Fruit fly (Drosophila melanogaster) whole organism, embryonic: ENCODE measurements around the gene Mkk4.
A peak's percentile ranks its signal among the peaks of the same experiment; 100 is the strongest.

Experiments used
- BtbVII ChIP-seq: fragments of 200-800 bp; sonication (Bioruptor generic); optimal IDR thresholded peaks from 3 replicates; lab custom pipeline; 2017; ENCODE audit warnings: missing biosample characterization, mild to moderate bottlenecking, missing genetic modification characterization
- CG10274 ChIP-seq: fragments of 200-800 bp; sonication (Bioruptor generic); optimal IDR thresholded peaks from 3 replicates; lab custom pipeline; 2017; ENCODE audit warnings: missing biosample characterization, mild to moderate bottlenecking, missing genetic modification characterization
- CG11398 ChIP-seq: fragments of 200-800 bp; sonication (Bioruptor generic); optimal IDR thresholded peaks from 2 replicates; lab custom pipeline; 2016; ENCODE audit warnings: missing biosample characterization, missing genetic modification characterization
- CG11695 ChIP-seq: fragments of 200-800 bp; sonication (Bioruptor generic); IDR thresholded peaks from 3 replicates; pipeline ENCODE4 v1.3.6; 2022; ENCODE audit warnings: missing biosample characterization, missing genetic modification characterization
- CG14050 ChIP-seq: fragments of 200-800 bp; sonication (Bioruptor generic); IDR thresholded peaks from 3 replicates; pipeline ENCODE4 v1.3.6; 2022; ENCODE audit warnings: missing biosample characterization, missing genetic modification characterization
- CG16863 ChIP-seq: fragments of 200-800 bp; sonication (Bioruptor generic); optimal IDR thresholded peaks from 3 replicates; lab custom pipeline; 2016; ENCODE audit warnings: missing biosample characterization, missing genetic modification characterization
- CG17568 ChIP-seq: fragments of 200-800 bp; sonication (Bioruptor generic); optimal IDR thresholded peaks from 2 replicates; lab custom pipeline; 2018; ENCODE audit warnings: missing biosample characterization, mild to moderate bottlenecking, missing genetic modification characterization, moderate library complexity
- CG2202 ChIP-seq: fragments of 200-800 bp; sonication (Bioruptor generic); optimal IDR thresholded peaks from 2 replicates; lab custom pipeline; 2018; ENCODE audit warnings: missing biosample characterization, mild to moderate bottlenecking, missing genetic modification characterization
- CG30020 ChIP-seq: fragments of 200-800 bp; optimal IDR thresholded peaks from 2 replicates; lab custom pipeline; 2019; ENCODE audit warnings: missing biosample characterization, mild to moderate bottlenecking, missing genetic modification characterization, moderate library complexity
- CG30431 ChIP-seq: fragments of 200-800 bp; sonication (Bioruptor generic); optimal IDR thresholded peaks from 2 replicates; lab custom pipeline; 2017; ENCODE audit warnings: missing biosample characterization, missing genetic modification characterization
- CG3281 ChIP-seq: fragments of 200-800 bp; sonication (Bioruptor generic); optimal IDR thresholded peaks from 3 replicates; lab custom pipeline; 2017; ENCODE audit warnings: missing biosample characterization, mild to moderate bottlenecking, missing genetic modification characterization
- CG4282 ChIP-seq: fragments of 200-800 bp; sonication (Bioruptor generic); optimal IDR thresholded peaks from 2 replicates; lab custom pipeline; 2016; ENCODE audit warnings: missing biosample characterization, missing genetic modification characterization
- CG5180 ChIP-seq: fragments of 200-800 bp; sonication (Bioruptor generic); optimal IDR thresholded peaks from 3 replicates; lab custom pipeline; 2017; ENCODE audit warnings: missing biosample characterization, missing genetic modification characterization, mild to moderate bottlenecking, moderate library complexity, missing genetic modification reagents
- CG5245 ChIP-seq: fragments of 200-800 bp; sonication (Bioruptor generic); optimal IDR thresholded peaks from 3 replicates; lab custom pipeline; 2016; ENCODE audit warnings: missing biosample characterization, missing genetic modification characterization
- CG6254 ChIP-seq: fragments of 200-800 bp; sonication (Bioruptor generic); optimal IDR thresholded peaks from 3 replicates; lab custom pipeline; 2017; ENCODE audit warnings: mild to moderate bottlenecking, missing biosample characterization, missing genetic modification reagents, missing genetic modification characterization
- CG6791 ChIP-seq: fragments of 200-800 bp; sonication (Bioruptor generic); IDR thresholded peaks from 3 replicates; pipeline ENCODE4 v1.3.6; 2022; ENCODE audit warnings: missing biosample characterization, missing genetic modification characterization; ENCODE audit not compliant: partially characterized antibody
- CG7556 ChIP-seq: fragments of 200-800 bp; sonication (Bioruptor generic); optimal IDR thresholded peaks from 2 replicates; lab custom pipeline; 2017; ENCODE audit warnings: missing biosample characterization, mild to moderate bottlenecking, missing genetic modification characterization
- CG8089 ChIP-seq: fragments of 200-800 bp; sonication (Bioruptor generic); optimal IDR thresholded peaks from 3 replicates; lab custom pipeline; 2016; ENCODE audit warnings: missing biosample characterization, missing genetic modification characterization
- CG8924 ChIP-seq: fragments of 200-800 bp; optimal IDR thresholded peaks from 3 replicates; lab custom pipeline; 2019; ENCODE audit warnings: missing biosample characterization, mild to moderate bottlenecking, missing genetic modification characterization, moderate library complexity
- Camta ChIP-seq: fragments of 200-800 bp; sonication (Bioruptor generic); optimal IDR thresholded peaks from 2 replicates; lab custom pipeline; 2016; ENCODE audit warnings: missing biosample characterization, missing genetic modification characterization
- Fer3 ChIP-seq: fragments of 200-800 bp; sonication (Bioruptor generic); optimal IDR thresholded peaks from 2 replicates; lab custom pipeline; 2018; ENCODE audit warnings: missing biosample characterization, mild to moderate bottlenecking, missing genetic modification characterization, moderate library complexity
- HLH54F ChIP-seq: fragments of 200-800 bp; sonication (Bioruptor generic); optimal IDR thresholded peaks from 3 replicates; lab custom pipeline; 2016; ENCODE audit warnings: missing biosample characterization, missing genetic modification characterization
- Hr51 ChIP-seq, 2 experiments: fragments of 200-800 bp; sonication (Bioruptor generic); optimal IDR thresholded peaks; 2 replicates in 1 of 2; 3 replicates in 1 of 2; lab custom pipeline; 2016 to 2018; ENCODE audit warnings: missing biosample characterization in 2 of 2, missing genetic modification characterization in 2 of 2, mild to moderate bottlenecking in 1 of 2, moderate library complexity in 1 of 2
- Lpt ChIP-seq: fragments of >200 bp; optimal IDR thresholded peaks from 2 replicates; lab custom pipeline; 2018; ENCODE audit warnings: missing biosample characterization, missing genetic modification characterization
- MTF-1 ChIP-seq: fragments of 200-800 bp; sonication (Bioruptor generic); optimal IDR thresholded peaks from 2 replicates; lab custom pipeline; 2018; ENCODE audit warnings: missing biosample characterization, mild to moderate bottlenecking, missing genetic modification characterization, borderline replicate concordance
- Mad ChIP-seq: fragments of 200-800 bp; sonication (Bioruptor generic); optimal IDR thresholded peaks from 2 replicates; lab custom pipeline; 2016; ENCODE audit warnings: missing biosample characterization, missing genetic modification characterization
- Oaz ChIP-seq: fragments of 200-800 bp; sonication (Bioruptor generic); IDR thresholded peaks from 2 replicates; pipeline ENCODE4 v1.3.6; 2022; ENCODE audit warnings: missing biosample characterization, missing genetic modification characterization
- Oli ChIP-seq: fragments of 200-800 bp; sonication (Bioruptor generic); optimal IDR thresholded peaks from 2 replicates; lab custom pipeline; 2018; ENCODE audit warnings: missing biosample characterization, mild to moderate bottlenecking, missing genetic modification characterization, moderate library complexity
- Usf ChIP-seq: fragments of 200-800 bp; sonication (Bioruptor generic); optimal IDR thresholded peaks from 2 replicates; lab custom pipeline; 2017; ENCODE audit warnings: missing genotype, missing biosample characterization, missing genetic modification characterization
- aop ChIP-seq: fragments of 200-800 bp; sonication (Bioruptor generic); IDR thresholded peaks from 2 replicates; pipeline ENCODE4 v1.3.6; 2022; ENCODE audit warnings: missing biosample characterization, missing genetic modification characterization
- bcd ChIP-seq: fragments of 200-800 bp; sonication (Bioruptor generic); optimal IDR thresholded peaks from 2 replicates; lab custom pipeline; 2017; ENCODE audit warnings: missing biosample characterization, mild to moderate bottlenecking, missing genetic modification characterization
- br ChIP-seq: fragments of >200 bp; optimal IDR thresholded peaks from 2 replicates; lab custom pipeline; 2017
- chif ChIP-seq, 2 experiments: fragments of 200-800 bp; sonication (Bioruptor generic); optimal IDR thresholded peaks; 3 replicates each; lab custom pipeline; 2016; ENCODE audit warnings: missing biosample characterization in 2 of 2, missing genetic modification characterization in 2 of 2
- crp ChIP-seq, 2 experiments: fragments of 200-800 bp; sonication (Bioruptor generic); optimal IDR thresholded peaks; 2 replicates in 1 of 2; 3 replicates in 1 of 2; lab custom pipeline; 2017; ENCODE audit warnings: missing biosample characterization in 2 of 2, missing genetic modification characterization in 2 of 2, mild to moderate bottlenecking in 1 of 2, moderate library complexity in 1 of 2
- dmrt99B ChIP-seq: fragments of 200-800 bp; sonication (Bioruptor generic); optimal IDR thresholded peaks from 2 replicates; lab custom pipeline; 2018; ENCODE audit warnings: missing biosample characterization, mild to moderate bottlenecking, missing genetic modification characterization, moderate library complexity
- esg ChIP-seq: fragments of 200-800 bp; sonication (Bioruptor generic); conservative IDR thresholded peaks from 2 replicates; pipeline ENCODE4 v1.3.6; 2022; ENCODE audit warnings: missing biosample characterization, missing genetic modification characterization
- eyg ChIP-seq: fragments of 200-800 bp; sonication (Bioruptor generic); optimal IDR thresholded peaks from 3 replicates; lab custom pipeline; 2016; ENCODE audit warnings: missing biosample characterization, missing genetic modification characterization
- grau ChIP-seq: fragments of 200-800 bp; optimal IDR thresholded peaks from 3 replicates; lab custom pipeline; 2019; ENCODE audit warnings: missing biosample characterization, mild to moderate bottlenecking, missing genetic modification characterization, moderate library complexity
- gsb-n ChIP-seq: fragments of 200-800 bp; sonication (Bioruptor generic); optimal IDR thresholded peaks from 3 replicates; lab custom pipeline; 2018; ENCODE audit warnings: missing biosample characterization, mild to moderate bottlenecking, missing genetic modification characterization
- insv ChIP-seq, 2 experiments: fragments of 200-800 bp; sonication (Bioruptor generic); optimal IDR thresholded peaks; 3 replicates each; lab custom pipeline; 2016 to 2018; ENCODE audit warnings: missing biosample characterization in 2 of 2, missing genetic modification characterization in 2 of 2
- jigr1 ChIP-seq: fragments of 200-800 bp; sonication (Bioruptor generic); IDR thresholded peaks from 3 replicates; pipeline ENCODE4 v1.3.6; 2022; ENCODE audit warnings: missing biosample characterization, missing genetic modification characterization
- jumu ChIP-seq: fragments of 200-800 bp; sonication (Bioruptor generic); optimal IDR thresholded peaks from 3 replicates; lab custom pipeline; 2016; ENCODE audit warnings: missing biosample characterization, missing genetic modification characterization
- ken ChIP-seq: fragments of 200-800 bp; sonication (Bioruptor generic); IDR thresholded peaks from 3 replicates; pipeline ENCODE4 v1.3.6; 2022; ENCODE audit warnings: missing biosample characterization, missing genetic modification characterization
- lab ChIP-seq: fragments of 200-800 bp; sonication (Bioruptor generic); optimal IDR thresholded peaks from 3 replicates; lab custom pipeline; 2017; ENCODE audit warnings: missing biosample characterization, missing genetic modification characterization, mild to moderate bottlenecking, moderate library complexity, missing genetic modification reagents
- maf-S ChIP-seq: fragments of 200-800 bp; sonication (Bioruptor generic); optimal IDR thresholded peaks from 2 replicates; lab custom pipeline; 2016; ENCODE audit warnings: missing biosample characterization, missing genetic modification characterization
- mam ChIP-seq: fragments of 200-800 bp; sonication (Bioruptor generic); optimal IDR thresholded peaks from 3 replicates; lab custom pipeline; 2016; ENCODE audit warnings: missing biosample characterization, missing genetic modification characterization
- org-1 ChIP-seq: fragments of 200-800 bp; sonication (Bioruptor generic); optimal IDR thresholded peaks from 2 replicates; lab custom pipeline; 2017; ENCODE audit warnings: missing biosample characterization, missing genetic modification characterization
- repo ChIP-seq: fragments of 200-800 bp; sonication (Bioruptor generic); optimal IDR thresholded peaks from 2 replicates; lab custom pipeline; 2016; ENCODE audit warnings: missing biosample characterization, missing genetic modification characterization
- usp ChIP-seq: fragments of >200 bp; optimal IDR thresholded peaks from 2 replicates; lab custom pipeline; 2017; ENCODE audit warnings: missing biosample characterization, missing genetic modification characterization
- vnd ChIP-seq: fragments of 200-800 bp; sonication (Bioruptor generic); IDR thresholded peaks from 3 replicates; pipeline ENCODE4 v1.3.6; 2022; ENCODE audit warnings: missing biosample characterization, missing genetic modification characterization; ENCODE audit not compliant: partially characterized antibody

Mkk4 gene

DNA sequence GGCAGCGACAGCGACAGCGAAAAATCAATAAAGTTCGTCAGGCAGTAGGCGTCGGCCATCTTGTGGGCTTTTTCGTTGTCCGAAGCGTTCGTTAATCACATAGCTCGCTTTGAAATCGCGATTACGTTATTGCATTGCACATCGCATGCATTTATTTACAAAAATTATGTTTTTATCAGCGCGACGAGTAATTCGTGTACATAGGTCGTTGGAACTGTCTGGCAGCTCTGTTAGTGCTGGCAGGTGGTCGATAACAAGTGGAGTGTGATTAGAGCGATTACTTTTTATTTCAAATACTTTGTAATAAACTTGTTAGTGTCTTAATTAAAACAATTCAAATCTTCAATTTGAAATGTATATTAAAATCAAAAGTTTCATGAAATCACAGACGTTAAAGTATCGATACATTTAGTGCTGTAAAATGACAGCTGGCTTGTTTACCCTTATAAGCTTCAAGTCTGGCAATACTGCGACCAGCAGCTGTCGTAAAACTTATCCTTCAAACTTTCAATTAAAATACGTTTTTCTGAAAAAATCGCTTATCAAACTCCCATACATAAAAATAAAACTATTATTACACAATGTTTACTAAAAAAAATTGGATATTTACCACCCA lies 13.2 kb upstream of the Mkk4 start, which contains the start of gene CG8032 (continued):
- TF ChIP-seq CG30020 (tag; lab: Kevin White, UChicago) (peak; percentile 38), CG5180 (GFP tag; lab: Kevin White, UChicago) (no peak), jigr1 (GFP tag; lab: Robert Waterston, UW) (no peak), maf-S (GFP tag; lab: Kevin White, UChicago) (peak; percentile 70), Usf (GFP tag; lab: Kevin White, UChicago) (no peak), CG5245 (GFP tag; lab: Kevin White, UChicago) (peak; percentile 11), Mad (GFP tag; lab: Kevin White, UChicago) (peak; percentile 54), br (no peak), Camta (GFP tag; lab: Kevin White, UChicago) (peak; percentile 47), dmrt99B (tag; lab: Kevin White, UChicago) (peak; percentile 26), CG30431 (GFP tag; lab: Kevin White, UChicago) (no peak), Hr51 (GFP tag; optimal IDR thresholded peaks at IDR 0.05; lab: Kevin White, UChicago) (peak in 1 of 2 experiments; percentile 35), eyg (GFP tag; lab: Kevin White, UChicago) (peak; percentile 31), HLH54F (GFP tag; lab: Kevin White, UChicago) (peak; percentile 19), CG6791 (GFP tag; lab: Robert Waterston, UW) (no peak), gsb-n (tag; lab: Kevin White, UChicago) (peak; percentile 23), Fer3 (tag; lab: Kevin White, UChicago) (peak; percentile 11), jumu (GFP tag; lab: Kevin White, UChicago) (peak; percentile 44), CG11695 (GFP tag; lab: Robert Waterston, UW) (no peak), CG3281 (GFP tag; lab: Kevin White, UChicago) (no peak), esg (GFP tag; lab: Robert Waterston, UW) (no peak), crp (GFP tag; optimal IDR thresholded peaks at IDR 0.05; lab: Kevin White, UChicago) (peak; percentile 75 to 95), CG14050 (GFP tag; lab: Robert Waterston, UW) (no peak), Oaz (GFP tag; lab: Robert Waterston, UW) (no peak), usp (GFP tag; lab: Kevin White, UChicago) (no peak), CG8924 (tag; lab: Kevin White, UChicago) (peak; percentile 47), bcd (GFP tag; lab: Kevin White, UChicago) (no peak), grau (tag; lab: Kevin White, UChicago) (peak; percentile 50), aop (GFP tag; lab: Robert Waterston, UW) (no peak), Oli (no peak), CG10274 (GFP tag; lab: Kevin White, UChicago) (no peak), mam (GFP tag; lab: Kevin White, UChicago) (peak; percentile 64), MTF-1 (GFP tag; lab: Kevin White, UChicago) (no peak), CG7556 (GFP tag; lab: Kevin White, UChicago) (peak; percentile 17), CG16863 (GFP tag; lab: Kevin White, UChicago) (peak; percentile 60), repo (GFP tag; lab: Kevin White, UChicago) (no peak), CG8089 (no peak), chif (GFP tag; optimal IDR thresholded peaks at IDR 0.05; lab: Kevin White, UChicago) (peak in 1 of 2 experiments; percentile 39), Lpt (GFP tag; lab: Kevin White, UChicago) (no peak), vnd (GFP tag; lab: Robert Waterston, UW) (peak; percentile 41; the same call in 1 of the 3 replicates), CG17568 (GFP tag; lab: Kevin White, UChicago) (no peak), ken (GFP tag; lab: Robert Waterston, UW) (0 out of 3 replicates have a peak, but pooled peaks have one; percentile 4), org-1 (GFP tag; lab: Kevin White, UChicago) (no peak), CG11398 (GFP tag; lab: Kevin White, UChicago) (no peak), insv (GFP tag; optimal IDR thresholded peaks at IDR 0.05; lab: Kevin White, UChicago) (peak in 1 of 2 experiments; percentile 12), CG6254 (GFP tag; lab: Kevin White, UChicago) (no peak), CG2202 (tag; lab: Kevin White, UChicago) (no peak), BtbVII (GFP tag; lab: Kevin White, UChicago) (peak; percentile 4), CG4282 (no peak), lab (peak; percentile 33)
